Worm (Caenorhabditis elegans) whole organism, L4/young adult: ENCODE data around the gene col-96.

Experiments used
- W03F9.2 ChIP-seq: fragments of 150-350 bp; optimal IDR thresholded peaks from 2 replicates; lab custom pipeline; 2014; ENCODE audit warnings: missing biosample characterization, missing genetic modification characterization
- him-1 ChIP-seq: sonication (generic microtip); optimal IDR thresholded peaks from 2 replicates; lab custom pipeline; 2016; ENCODE audit warnings: missing genotype, missing genetic modification reagents, missing genetic modification characterization, missing compliant biosample characterization

DNA sequence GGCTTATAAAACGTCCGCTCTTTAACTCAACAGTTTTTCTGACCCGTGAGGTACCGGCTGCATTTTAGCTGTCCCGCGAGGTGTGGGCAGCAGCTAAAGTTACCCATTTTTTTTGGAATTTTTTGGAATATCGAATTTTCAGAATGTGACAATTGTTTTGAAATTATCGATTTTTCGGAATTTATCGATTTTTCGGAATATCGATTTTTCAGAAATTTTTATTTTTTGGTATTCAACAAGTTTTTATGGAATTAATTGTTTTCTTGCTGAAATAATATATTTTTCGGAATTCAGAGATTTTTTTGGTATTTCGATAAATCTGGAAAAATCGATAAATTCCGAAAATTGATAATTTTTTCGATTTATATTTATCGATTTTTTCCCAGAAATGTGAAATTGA lies 26.4 kb upstream of the col-96 start:
- TF ChIP-seq him-1 (tag; lab: Kevin White, UChicago) (no peak), W03F9.2 (tag; lab: Kevin White, UChicago) (no peak)
